Worm (Caenorhabditis elegans) whole organism, L2 larva: ENCODE data around the gene H24K24.2.

Experiments used
- C34F6.9 ChIP-seq: fragments of 150-350 bp; optimal IDR thresholded peaks from 2 replicates; lab custom pipeline; 2014; ENCODE audit warnings: missing biosample characterization, missing genetic modification characterization
- F13H6.1 ChIP-seq: sonication (generic microtip); optimal IDR thresholded peaks from 2 replicates; lab custom pipeline; 2016; ENCODE audit warnings: missing genetic modification characterization, missing compliant biosample characterization
- R02D3.7 ChIP-seq: fragments of 150-350 bp; optimal IDR thresholded peaks from 2 replicates; lab custom pipeline; 2014; ENCODE audit warnings: missing biosample characterization, missing genetic modification characterization
- Y55F3AM.14 ChIP-seq: fragments of 200-800 bp; sonication (Bioruptor generic); optimal IDR thresholded peaks from 2 replicates; lab custom pipeline; 2018; ENCODE audit warnings: mild to moderate bottlenecking, missing genetic modification characterization, missing compliant biosample characterization
- alr-1 ChIP-seq: fragments of 150-350 bp; optimal IDR thresholded peaks from 2 replicates; lab custom pipeline; 2014; ENCODE audit warnings: missing biosample characterization, missing genetic modification characterization
- ama-1 ChIP-seq: fragments of 150-350 bp; optimal IDR thresholded peaks from 2 replicates; lab custom pipeline; 2018; ENCODE audit warnings: inconsistent platforms
- blmp-1 ChIP-seq: sonication (generic microtip); optimal IDR thresholded peaks from 2 replicates; lab custom pipeline; 2017; ENCODE audit warnings: missing genetic modification characterization, mild to moderate bottlenecking, missing compliant biosample characterization, antibody characterized with exemption, moderate library complexity; ENCODE audit not compliant: insufficient read depth
- crh-2 ChIP-seq: sonication (generic microtip); optimal IDR thresholded peaks from 2 replicates; lab custom pipeline; 2017; ENCODE audit warnings: missing biosample characterization, missing genetic modification characterization
- dmd-4 ChIP-seq: sonication (generic microtip); optimal IDR thresholded peaks from 2 replicates; lab custom pipeline; 2017; ENCODE audit warnings: missing biosample characterization, missing genetic modification characterization
- egl-27 ChIP-seq: sonication (generic microtip); optimal IDR thresholded peaks from 3 replicates; lab custom pipeline; 2017; ENCODE audit warnings: missing biosample characterization, missing genetic modification reagents, missing genetic modification characterization
- elt-1 ChIP-seq: fragments of 150-350 bp; optimal IDR thresholded peaks from 2 replicates; lab custom pipeline; 2014; ENCODE audit warnings: missing biosample characterization, missing genetic modification characterization
- elt-3 ChIP-seq: sonication (generic microtip); optimal IDR thresholded peaks from 2 replicates; lab custom pipeline; 2017; ENCODE audit warnings: missing biosample characterization, missing genetic modification characterization
- fos-1 ChIP-seq: fragments of 150-350 bp; optimal IDR thresholded peaks from 2 replicates; lab custom pipeline; 2014; ENCODE audit warnings: missing biosample characterization, missing genetic modification characterization
- gmeb-1 ChIP-seq: fragments of 150-350 bp; optimal IDR thresholded peaks from 2 replicates; lab custom pipeline; 2014; ENCODE audit warnings: missing biosample characterization, missing genetic modification characterization
- lin-13 ChIP-seq: fragments of 150-350 bp; optimal IDR thresholded peaks from 2 replicates; lab custom pipeline; 2014; ENCODE audit warnings: missing biosample characterization, missing genetic modification reagents, missing genetic modification characterization
- lin-39 ChIP-seq: fragments of 150-350 bp; optimal IDR thresholded peaks from 2 replicates; lab custom pipeline; 2014; ENCODE audit warnings: missing biosample characterization, missing genetic modification reagents, missing genetic modification characterization
- lsy-2 ChIP-seq, 2 experiments: fragments of 150-350 bp in 1 of 2; sonication (generic microtip) in 1 of 2; optimal IDR thresholded peaks; 2 replicates each; lab custom pipeline; 2014 to 2017; ENCODE audit warnings: missing biosample characterization in 2 of 2, missing genetic modification characterization in 2 of 2
- mab-5 ChIP-seq: fragments of 150-350 bp; optimal IDR thresholded peaks from 2 replicates; lab custom pipeline; 2014; ENCODE audit warnings: missing biosample characterization, missing genetic modification characterization
- mbf-1 ChIP-seq: sonication (generic microtip); optimal IDR thresholded peaks from 2 replicates; lab custom pipeline; 2017; ENCODE audit warnings: missing biosample characterization, missing genetic modification characterization
- mdl-1 ChIP-seq, 2 experiments: fragments of 150-350 bp in 1 of 2; sonication (generic microtip) in 1 of 2; optimal IDR thresholded peaks; 2 replicates each; lab custom pipeline; 2017; ENCODE audit warnings: missing biosample characterization in 2 of 2, missing genetic modification characterization in 2 of 2
- nhr-129 ChIP-seq: fragments of 150-350 bp; optimal IDR thresholded peaks from 2 replicates; lab custom pipeline; 2014; ENCODE audit warnings: missing biosample characterization, missing genetic modification characterization
- nhr-21 ChIP-seq: fragments of 150-350 bp; optimal IDR thresholded peaks from 2 replicates; lab custom pipeline; 2014; ENCODE audit warnings: missing biosample characterization, missing genetic modification characterization
- nhr-237 ChIP-seq: fragments of 150-350 bp; optimal IDR thresholded peaks from 2 replicates; lab custom pipeline; 2014; ENCODE audit warnings: missing biosample characterization, missing genetic modification characterization
- nhr-25 ChIP-seq: fragments of 150-350 bp; sonication (generic microtip); optimal IDR thresholded peaks from 3 replicates; lab custom pipeline; 2014; ENCODE audit warnings: missing biosample characterization, missing genetic modification characterization
- nhr-6 ChIP-seq: fragments of 150-350 bp; optimal IDR thresholded peaks from 2 replicates; lab custom pipeline; 2014; ENCODE audit warnings: missing biosample characterization, missing genetic modification characterization
- nhr-77 ChIP-seq: fragments of 150-350 bp; optimal IDR thresholded peaks from 2 replicates; lab custom pipeline; 2014; ENCODE audit warnings: missing biosample characterization, missing genetic modification characterization
- sem-4 ChIP-seq: fragments of 150-350 bp; optimal IDR thresholded peaks from 2 replicates; lab custom pipeline; 2014; ENCODE audit warnings: missing biosample characterization, missing genetic modification reagents, missing genetic modification characterization
- skn-1 ChIP-seq: sonication (generic microtip); optimal IDR thresholded peaks from 2 replicates; lab custom pipeline; 2017; ENCODE audit warnings: missing biosample characterization, missing genetic modification characterization
- sma-3 ChIP-seq: sonication (generic microtip); optimal IDR thresholded peaks from 2 replicates; lab custom pipeline; 2016; ENCODE audit warnings: missing genetic modification reagents, missing genetic modification characterization, missing compliant biosample characterization
- sma-9 ChIP-seq, 2 experiments: fragments of 150-350 bp in 1 of 2; sonication (generic microtip) in 1 of 2; optimal IDR thresholded peaks; 2 replicates each; lab custom pipeline; 2014 to 2016; ENCODE audit warnings: missing genetic modification characterization in 2 of 2, mild to moderate bottlenecking in 1 of 2, missing biosample characterization in 1 of 2, missing compliant biosample characterization in 1 of 2, missing genetic modification reagents in 1 of 2, moderate library complexity in 1 of 2
- snpc-4 ChIP-seq: fragments of 150-350 bp; optimal IDR thresholded peaks from 2 replicates; lab custom pipeline; 2014; ENCODE audit warnings: missing biosample characterization, missing genetic modification characterization
- unc-55 ChIP-seq: fragments of 150-350 bp; sonication (generic microtip); optimal IDR thresholded peaks from 3 replicates; lab custom pipeline; 2014; ENCODE audit warnings: missing biosample characterization, missing genetic modification reagents, missing genetic modification characterization
- unc-62 ChIP-seq: fragments of 150-350 bp; optimal IDR thresholded peaks from 2 replicates; lab custom pipeline; 2014; ENCODE audit warnings: missing biosample characterization, missing genetic modification reagents, missing genetic modification characterization
- zag-1 ChIP-seq: fragments of 150-350 bp; optimal IDR thresholded peaks from 2 replicates; lab custom pipeline; 2014; ENCODE audit warnings: missing biosample characterization, missing genetic modification characterization
- ztf-1 ChIP-seq: fragments of 200-800 bp; sonication (Bioruptor generic); conservative IDR thresholded peaks from 2 replicates; pipeline ENCODE4 v1.3.6; 2022; ENCODE audit warnings: missing genetic modification characterization, missing compliant biosample characterization
- ztf-11 ChIP-seq: sonication (generic microtip); optimal IDR thresholded peaks from 2 replicates; lab custom pipeline; 2017; ENCODE audit warnings: missing biosample characterization, missing genetic modification characterization
- ztf-4 ChIP-seq: fragments of 150-350 bp; optimal IDR thresholded peaks from 2 replicates; lab custom pipeline; 2014; ENCODE audit warnings: missing biosample characterization, missing genetic modification characterization

Gene H24K24.2

ce11 chrV:904232-904983, 13.2 kb upstream of the H24K24.2 start, which contains the start of gene trm-2A:
Gene trm-2A, plus strand, starts transcription at chrV:904963.
- no peak for TF ChIP-seq skn-1 (tag; lab: Kevin White, UChicago)
- peak in 1 of 2 experiments; percentile 4 for TF ChIP-seq mdl-1 (tag; optimal IDR thresholded peaks at IDR 0.05; lab: Kevin White, UChicago)
- peak; percentile 42 for TF ChIP-seq blmp-1 (tag; lab: Kevin White, UChicago)
- peak; percentile 89 for TF ChIP-seq sma-9 (GFP tag; optimal IDR thresholded peaks at IDR 0.05; lab: Kevin White, UChicago)
- no peak for TF ChIP-seq sma-9 (tag; optimal IDR thresholded peaks at IDR 0.05; lab: Kevin White, UChicago)
- TF ChIP-seq nhr-6 (tag; lab: Kevin White, UChicago): peak; percentile 66
- peak; percentile 24 for TF ChIP-seq nhr-237 (tag; lab: Kevin White, UChicago)
- TF ChIP-seq ztf-4 (tag; lab: Kevin White, UChicago): peak; percentile 42
- no peak for TF ChIP-seq elt-1 (tag; lab: Kevin White, UChicago)
- TF ChIP-seq unc-55: peak; percentile 80
- no peak for TF ChIP-seq Y55F3AM.14 (GFP tag; lab: Kevin White, UChicago)
- TF ChIP-seq lin-39: no peak
- peak; percentile 69 for TF ChIP-seq nhr-129 (tag; lab: Kevin White, UChicago)
- peak; percentile 97 for TF ChIP-seq gmeb-1 (tag; lab: Kevin White, UChicago)
- TF ChIP-seq mab-5: peak; percentile 26
- peak; percentile 72 for TF ChIP-seq F13H6.1 (tag; lab: Kevin White, UChicago)
- TF ChIP-seq nhr-77: peak; percentile 14
- TF ChIP-seq fos-1 (tag; lab: Kevin White, UChicago): peak; percentile 38
- peak; percentile 62 for TF ChIP-seq C34F6.9 (tag; lab: Kevin White, UChicago)
- peak; percentile 71 for TF ChIP-seq nhr-25 (tag; lab: Kevin White, UChicago)
- peak; percentile 85 for TF ChIP-seq sma-3 (GFP tag; lab: Kevin White, UChicago)
- TF ChIP-seq egl-27 (tag; lab: Kevin White, UChicago): peak; percentile 19
- TF ChIP-seq crh-2: peak; percentile 79
- no peak for TF ChIP-seq ztf-11 (tag; lab: Kevin White, UChicago)
- TF ChIP-seq lsy-2 (tag; optimal IDR thresholded peaks at IDR 0.05; lab: Kevin White, UChicago): peak; percentile 51 to 88
- peak; percentile 59 for TF ChIP-seq snpc-4 (tag; lab: Kevin White, UChicago)
- TF ChIP-seq lin-13: peak; percentile 85
- peak; percentile 71 for TF ChIP-seq sem-4 (tag; lab: Kevin White, UChicago)
- TF ChIP-seq alr-1 (tag; lab: Kevin White, UChicago): no peak
- peak; percentile 69 for TF ChIP-seq nhr-21 (tag; lab: Kevin White, UChicago)
- TF ChIP-seq dmd-4 (tag; lab: Kevin White, UChicago): no peak
- no peak for TF ChIP-seq ztf-1 (GFP tag; lab: Robert Waterston, UW)
- TF ChIP-seq, all 48 proteins: peak for 23

ce11 chrV:908681-909080, 8.9 kb upstream of the H24K24.2 start:
- no peak for TF ChIP-seq gmeb-1 (tag; lab: Kevin White, UChicago)
- no peak for TF ChIP-seq egl-27 (tag; lab: Kevin White, UChicago)
- no peak for TF ChIP-seq dmd-4 (tag; lab: Kevin White, UChicago)
- no peak for TF ChIP-seq F13H6.1 (tag; lab: Kevin White, UChicago)
- no peak for TF ChIP-seq elt-3 (tag; lab: Kevin White, UChicago)
- TF ChIP-seq R02D3.7 (tag; lab: Kevin White, UChicago): no peak
- TF ChIP-seq ztf-11 (tag; lab: Kevin White, UChicago): no peak
- no peak for TF ChIP-seq nhr-25 (tag; lab: Kevin White, UChicago)
- no peak for TF ChIP-seq lin-13
- TF ChIP-seq zag-1 (tag; lab: Kevin White, UChicago): no peak
- TF ChIP-seq mdl-1 (tag; optimal IDR thresholded peaks at IDR 0.05; lab: Kevin White, UChicago): no peak
- no peak for TF ChIP-seq ztf-1 (GFP tag; lab: Robert Waterston, UW)
- no peak for TF ChIP-seq unc-62 (GFP tag; lab: Kevin White, UChicago)
- no peak for TF ChIP-seq sma-9 (GFP tag; optimal IDR thresholded peaks at IDR 0.05; lab: Kevin White, UChicago)
- no peak for TF ChIP-seq sma-9 (tag; optimal IDR thresholded peaks at IDR 0.05; lab: Kevin White, UChicago)
- no peak for TF ChIP-seq nhr-129 (tag; lab: Kevin White, UChicago)

ce11 chrV:910588-910987, 7.0 kb upstream of the H24K24.2 start:
- peak; percentile 65 for TF ChIP-seq fos-1 (tag; lab: Kevin White, UChicago)
- TF ChIP-seq ztf-11 (tag; lab: Kevin White, UChicago): no peak
- TF ChIP-seq nhr-129 (tag; lab: Kevin White, UChicago): no peak
- TF ChIP-seq crh-2: peak; percentile 46
- no peak for TF ChIP-seq dmd-4 (tag; lab: Kevin White, UChicago)
- no peak for TF ChIP-seq mbf-1
- TF ChIP-seq nhr-6 (tag; lab: Kevin White, UChicago): no peak
- TF ChIP-seq ama-1 (lab: Kevin White, UChicago): no peak
- TF ChIP-seq gmeb-1 (tag; lab: Kevin White, UChicago): peak; percentile 2
- no peak for TF ChIP-seq nhr-237 (tag; lab: Kevin White, UChicago)
- no peak for TF ChIP-seq elt-3 (tag; lab: Kevin White, UChicago)
- TF ChIP-seq mab-5: no peak
